Worm (Caenorhabditis elegans) whole organism, mixed stage, embryonic: Measurements from ENCODE around the gene srw-34.
"Not testable (repeated sequence)": the region's sequence is repeated elsewhere in the genome, so short reads cannot be mapped to it uniquely, and the experiment has no call there.

ENCODE experiments used
- bed-3 ChIP-seq: fragments of 200-800 bp; sonication (Bioruptor generic); optimal IDR thresholded peaks from 3 replicates; lab custom pipeline; 2018; ENCODE audit warnings: mild to moderate bottlenecking, missing genetic modification characterization, moderate library complexity, missing compliant biosample characterization
- ceh-39 ChIP-seq: fragments of 150-350 bp; optimal IDR thresholded peaks from 2 replicates; lab custom pipeline; 2014; ENCODE audit warnings: missing biosample characterization, missing genetic modification characterization
- ceh-43 ChIP-seq: fragments of 200-800 bp; sonication (Bioruptor generic); optimal IDR thresholded peaks from 2 replicates; lab custom pipeline; 2018; ENCODE audit warnings: mild to moderate bottlenecking, missing genetic modification characterization, moderate library complexity, missing compliant biosample characterization
- ces-1 ChIP-seq: fragments of 150-350 bp; optimal IDR thresholded peaks from 2 replicates; lab custom pipeline; 2014; ENCODE audit warnings: missing biosample characterization, missing genetic modification reagents, missing genetic modification characterization
- cnd-1 ChIP-seq: fragments of 200-800 bp; sonication (Bioruptor generic); optimal IDR thresholded peaks from 2 replicates; lab custom pipeline; 2018; ENCODE audit warnings: mild to moderate bottlenecking, missing genetic modification characterization, missing compliant biosample characterization
- drap-1 ChIP-seq: fragments of 200-800 bp; sonication (Bioruptor generic); optimal IDR thresholded peaks from 3 replicates; lab custom pipeline; 2018; ENCODE audit warnings: mild to moderate bottlenecking, missing genetic modification characterization, missing compliant biosample characterization
- elt-3 ChIP-seq: fragments of 150-350 bp; optimal IDR thresholded peaks from 2 replicates; lab custom pipeline; 2014; ENCODE audit warnings: missing biosample characterization, missing genetic modification characterization
- ham-2 ChIP-seq: fragments of 200-800 bp; sonication (Bioruptor generic); optimal IDR thresholded peaks from 2 replicates; lab custom pipeline; 2018; ENCODE audit warnings: mild to moderate bottlenecking, missing genetic modification characterization, missing compliant biosample characterization
- hlh-1 ChIP-seq: fragments of 150-350 bp; optimal IDR thresholded peaks from 2 replicates; lab custom pipeline; 2014; ENCODE audit warnings: missing biosample characterization, missing genetic modification reagents, missing genetic modification characterization
- lin-13 ChIP-seq: fragments of 150-350 bp; optimal IDR thresholded peaks from 2 replicates; lab custom pipeline; 2014; ENCODE audit warnings: missing biosample characterization, missing genetic modification characterization
- lin-32 ChIP-seq: fragments of 200-800 bp; sonication (Bioruptor generic); optimal IDR thresholded peaks from 2 replicates; lab custom pipeline; 2018; ENCODE audit warnings: mild to moderate bottlenecking, missing genetic modification characterization, missing compliant biosample characterization
- lsy-2 ChIP-seq: fragments of 150-350 bp; optimal IDR thresholded peaks from 2 replicates; lab custom pipeline; 2014; ENCODE audit warnings: missing biosample characterization, missing genetic modification characterization
- mab-5 ChIP-seq: fragments of 150-350 bp; optimal IDR thresholded peaks from 2 replicates; lab custom pipeline; 2014; ENCODE audit warnings: missing biosample characterization, missing genetic modification characterization
- mep-1 ChIP-seq: fragments of 150-350 bp; optimal IDR thresholded peaks from 2 replicates; lab custom pipeline; 2017; ENCODE audit warnings: missing biosample characterization, missing genetic modification reagents, missing genetic modification characterization, inconsistent platforms
- mls-2 ChIP-seq: sonication (generic microtip); optimal IDR thresholded peaks from 2 replicates; lab custom pipeline; 2016; ENCODE audit warnings: mild to moderate bottlenecking, missing genetic modification characterization, moderate library complexity, missing compliant biosample characterization
- nhr-12 ChIP-seq: fragments of 150-350 bp; optimal IDR thresholded peaks from 2 replicates; lab custom pipeline; 2014; ENCODE audit warnings: missing biosample characterization, missing genetic modification characterization
- nhr-2 ChIP-seq: fragments of 150-350 bp; optimal IDR thresholded peaks from 2 replicates; lab custom pipeline; 2014; ENCODE audit warnings: missing biosample characterization, missing genetic modification characterization
- nhr-237 ChIP-seq: fragments of 150-350 bp; optimal IDR thresholded peaks from 2 replicates; lab custom pipeline; 2014; ENCODE audit warnings: missing biosample characterization, missing genetic modification characterization
- nhr-28 ChIP-seq: fragments of 150-350 bp; optimal IDR thresholded peaks from 2 replicates; lab custom pipeline; 2014; ENCODE audit warnings: missing biosample characterization, missing genetic modification characterization
- nhr-76 ChIP-seq: sonication (generic microtip); optimal IDR thresholded peaks from 2 replicates; lab custom pipeline; 2017; ENCODE audit warnings: missing biosample characterization, missing genetic modification characterization
- pha-4 ChIP-seq: fragments of 150-350 bp; optimal IDR thresholded peaks from 2 replicates; lab custom pipeline; 2018; ENCODE audit warnings: missing biosample characterization, missing genetic modification reagents, missing genetic modification characterization
- snpc-4 ChIP-seq: fragments of 150-350 bp; optimal IDR thresholded peaks from 2 replicates; lab custom pipeline; 2014; ENCODE audit warnings: missing biosample characterization, missing genetic modification characterization
- sptf-1 ChIP-seq: sonication (generic microtip); optimal IDR thresholded peaks from 2 replicates; lab custom pipeline; 2017; ENCODE audit warnings: mild to moderate bottlenecking, missing genetic modification characterization, moderate library complexity, missing compliant biosample characterization
- tbx-8 ChIP-seq: fragments of 200-800 bp; sonication (Bioruptor generic); optimal IDR thresholded peaks from 2 replicates; lab custom pipeline; 2018; ENCODE audit warnings: mild to moderate bottlenecking, missing genetic modification characterization, moderate library complexity, missing compliant biosample characterization
- unc-120 ChIP-seq: sonication (generic microtip); optimal IDR thresholded peaks from 2 replicates; lab custom pipeline; 2017; ENCODE audit warnings: missing genetic modification characterization, missing compliant biosample characterization; ENCODE audit not compliant: poor library complexity, severe bottlenecking
- unc-39 ChIP-seq: fragments of 150-350 bp; optimal IDR thresholded peaks from 2 replicates; lab custom pipeline; 2014; ENCODE audit warnings: missing biosample characterization, missing genetic modification characterization
- zip-8 ChIP-seq: fragments of 150-350 bp; optimal IDR thresholded peaks from 2 replicates; lab custom pipeline; 2014; ENCODE audit warnings: missing biosample characterization, missing genetic modification characterization
- ztf-11 ChIP-seq: fragments of 150-350 bp; optimal IDR thresholded peaks from 2 replicates; lab custom pipeline; 2014; ENCODE audit warnings: missing biosample characterization, missing genetic modification characterization

srw-34 gene

ce11 chrV:16515140-16515539, 7.0 kb downstream of the srw-34 start, which contains the start of gene F36D3.5:
Gene F36D3.5, minus strand, starts transcription at chrV:16515240.
- not testable (repeated sequence) for TF ChIP-seq unc-120 (tag; lab: Kevin White, UChicago); cnd-1; elt-3 (tag; lab: Kevin White, UChicago)

- TF ChIP-seq nhr-237 (no peak), nhr-12 (tag; lab: Kevin White, UChicago) (no peak), tbx-8 (no peak), sptf-1 (tag; lab: Kevin White, UChicago) (no peak), mab-5 (tag; lab: Kevin White, UChicago) (no peak), elt-3 (tag; lab: Kevin White, UChicago) (no peak), nhr-2 (tag; lab: Kevin White, UChicago) (no peak), drap-1 (no peak), nhr-76 (tag; lab: Kevin White, UChicago) (no peak), ces-1 (GFP tag; lab: Kevin White, UChicago) (no peak), bed-3 (GFP tag; lab: Kevin White, UChicago) (no peak)
Observed at ce11 chrV:16508667-16509066, 13.5 kb downstream of the srw-34 start, which contains the start of gene srr-3. Gene srr-3, minus strand, starts transcription at chrV:16508767.

- no peak for TF ChIP-seq mep-1 (tag; lab: Kevin White, UChicago)
- TF ChIP-seq nhr-2 (tag; lab: Kevin White, UChicago) = no peak
- no peak for TF ChIP-seq bed-3 (GFP tag; lab: Kevin White, UChicago)
- TF ChIP-seq snpc-4 (tag; lab: Kevin White, UChicago) = no peak
- TF ChIP-seq ceh-43 (GFP tag; lab: Kevin White, UChicago) = no peak
- TF ChIP-seq lin-13 (tag; lab: Kevin White, UChicago) = no peak
- no peak for TF ChIP-seq elt-3 (tag; lab: Kevin White, UChicago)
- TF ChIP-seq unc-120 (tag; lab: Kevin White, UChicago) = no peak
- no peak for TF ChIP-seq lin-32
- no peak for TF ChIP-seq mls-2 (tag; lab: Kevin White, UChicago)
- TF ChIP-seq nhr-12 (tag; lab: Kevin White, UChicago) = no peak
- TF ChIP-seq ham-2 (GFP tag; lab: Kevin White, UChicago) = no peak
- TF ChIP-seq lsy-2 (tag; lab: Kevin White, UChicago) = no peak
- TF ChIP-seq nhr-28 (tag; lab: Kevin White, UChicago) = no peak
- TF ChIP-seq ceh-39 = no peak
Observed at ce11 chrV:16506650-16507049, 15.5 kb downstream of the srw-34 start.

- TF ChIP-seq nhr-237 = no peak
- no peak for TF ChIP-seq mls-2 (tag; lab: Kevin White, UChicago)
- TF ChIP-seq ceh-43 (GFP tag; lab: Kevin White, UChicago) = no peak
- TF ChIP-seq nhr-12 (tag; lab: Kevin White, UChicago) = no peak
- TF ChIP-seq mep-1 (tag; lab: Kevin White, UChicago) = no peak
- no peak for TF ChIP-seq zip-8 (tag; lab: Kevin White, UChicago)
- TF ChIP-seq lin-32 = no peak
- no peak for TF ChIP-seq nhr-76 (tag; lab: Kevin White, UChicago)
- no peak for TF ChIP-seq ham-2 (GFP tag; lab: Kevin White, UChicago)
- TF ChIP-seq, all 35 proteins: peak for 0
Observed at ce11 chrV:16505828-16506227, 16.3 kb downstream of the srw-34 start, which contains the start of gene nhr-54. Gene nhr-54, minus strand, starts transcription at chrV:16505928.

ce11 chrV:16503164-16503563, 19.0 kb downstream of the srw-34 start, which contains the start of gene F36D3.14:
Gene F36D3.14, minus strand, starts transcription at chrV:16503264.
- TF ChIP-seq ztf-11 (no peak), ces-1 (GFP tag; lab: Kevin White, UChicago) (no peak), ceh-43 (GFP tag; lab: Kevin White, UChicago) (no peak), cnd-1 (no peak), lin-13 (tag; lab: Kevin White, UChicago) (no peak), nhr-2 (tag; lab: Kevin White, UChicago) (no peak), nhr-237 (no peak), mep-1 (tag; lab: Kevin White, UChicago) (no peak), hlh-1 (tag; lab: Kevin White, UChicago) (no peak), drap-1 (no peak), bed-3 (GFP tag; lab: Kevin White, UChicago) (no peak)
- TF ChIP-seq, all 35 proteins: peak for 0

ce11 chrV:16499006-16499405, 23.1 kb downstream of the srw-34 start, which contains the start of gene F36D3.1:
Gene F36D3.1, plus strand, starts transcription at chrV:16499352.
- TF ChIP-seq lsy-2 (tag; lab: Kevin White, UChicago) (peak; percentile 45), mab-5 (tag; lab: Kevin White, UChicago) (no peak), ces-1 (GFP tag; lab: Kevin White, UChicago) (peak; percentile 20), mep-1 (tag; lab: Kevin White, UChicago) (peak; percentile 44), hlh-1 (tag; lab: Kevin White, UChicago) (peak; percentile 50), unc-39 (tag; lab: Kevin White, UChicago) (no peak), ztf-11 (no peak), pha-4 (tag; lab: Kevin White, UChicago) (peak; percentile 34)
